Fruit fly (Drosophila melanogaster) S2 (cell line): ENCODE results near the gene CG13991.
A peak's percentile ranks its signal among the peaks of the same experiment; 100 is the strongest.

ENCODE experiments used
- CG8478 ChIP-seq: fragments of >200 bp; optimal IDR thresholded peaks from 2 replicates; lab custom pipeline; 2018
- CTCF ChIP-seq, 2 experiments: fragments of >200 bp; optimal IDR thresholded peaks; 2 replicates each; lab custom pipeline; 2018

CG13991 gene

dm6 chr2L:6139082-6139481, at the start of gene CG13991:
Gene CG13991, plus strand, starts transcription at chr2L:6139382.
- TF ChIP-seq CG8478, result no peak
- no peak for TF ChIP-seq CTCF (optimal IDR thresholded peaks at IDR 0.05; lab: Kevin White, UChicago)

dm6 chr2L:6089604-6090198, 49.5 kb upstream of the CG13991 start:
- TF ChIP-seq CG8478 (no peak), CTCF (optimal IDR thresholded peaks at IDR 0.05; lab: Kevin White, UChicago) (no peak)

- TF ChIP-seq CG8478 (no peak), CTCF (optimal IDR thresholded peaks at IDR 0.05; lab: Kevin White, UChicago) (no peak)
These were observed 48.8 kb upstream of the CG13991 start for dm6 chr2L:6090365-6090764.

dm6 chr2L:6090786-6091716, 48.1 kb upstream of the CG13991 start, which contains the start of gene CG45075:
Gene CG45075, plus strand, starts transcription at chr2L:6091412.
- peak in 1 of 2 experiments; percentile 19 for TF ChIP-seq CTCF (optimal IDR thresholded peaks at IDR 0.05; lab: Kevin White, UChicago)
- no peak for TF ChIP-seq CG8478

dm6 chr2L:6092300-6092699, 46.9 kb upstream of the CG13991 start:
- no peak for TF ChIP-seq CTCF (optimal IDR thresholded peaks at IDR 0.05; lab: Kevin White, UChicago)
- no peak for TF ChIP-seq CG8478

- TF ChIP-seq CG8478 (no peak), CTCF (optimal IDR thresholded peaks at IDR 0.05; lab: Kevin White, UChicago) (peak; percentile 0 to 37)
These were observed 40.5 kb upstream of the CG13991 start, which contains the start of gene CG9175 for dm6 chr2L:6098479-6099269. Gene CG9175, minus strand, starts transcription at chr2L:6098966.

- TF ChIP-seq CG8478 (no peak), CTCF (optimal IDR thresholded peaks at IDR 0.05; lab: Kevin White, UChicago) (no peak)
These were observed 39.9 kb upstream of the CG13991 start for dm6 chr2L:6099270-6099644.

dm6 chr2L:6100202-6100689, 38.9 kb upstream of the CG13991 start, which contains the start of gene stai:
Gene stai, plus strand, starts transcription at chr2L:6100377.
- TF ChIP-seq CTCF (optimal IDR thresholded peaks at IDR 0.05; lab: Kevin White, UChicago) (no peak), CG8478 (no peak)

dm6 chr2L:6109313-6109847, 29.8 kb upstream of the CG13991 start:
- no peak for TF ChIP-seq CTCF (optimal IDR thresholded peaks at IDR 0.05; lab: Kevin White, UChicago)
- TF ChIP-seq CG8478, result no peak

- TF ChIP-seq CG8478, result no peak
- TF ChIP-seq CTCF (optimal IDR thresholded peaks at IDR 0.05; lab: Kevin White, UChicago), result no peak
These were observed 28.4 kb upstream of the CG13991 start for dm6 chr2L:6110781-6111180.

dm6 chr2L:6118212-6118611, 21.0 kb upstream of the CG13991 start, which contains the start of gene CG31642:
Gene CG31642, plus strand, starts transcription at chr2L:6118512.
- TF ChIP-seq CG8478 (no peak), CTCF (optimal IDR thresholded peaks at IDR 0.05; lab: Kevin White, UChicago) (no peak)

- no peak for TF ChIP-seq CG8478
- peak; percentile 25 to 32 for TF ChIP-seq CTCF (optimal IDR thresholded peaks at IDR 0.05; lab: Kevin White, UChicago)
These were observed 14.4 kb upstream of the CG13991 start, which contains the start of gene Arpc4 for dm6 chr2L:6124815-6125214. Gene Arpc4, plus strand, starts transcription at chr2L:6125132.

- TF ChIP-seq CTCF (optimal IDR thresholded peaks at IDR 0.05; lab: Kevin White, UChicago), result no peak
- no peak for TF ChIP-seq CG8478
These were observed 11.7 kb upstream of the CG13991 start, which contains the start of gene WDR79 for dm6 chr2L:6127478-6127877. Gene WDR79, minus strand, starts transcription at chr2L:6127775.

dm6 chr2L:6130522-6131073, 8.6 kb upstream of the CG13991 start, which contains the start of the genes B9d2, tctn and CG9222:
Gene B9d2, minus strand, starts transcription at chr2L:6130651.
Gene tctn, minus strand, starts transcription at chr2L:6130651.
Gene CG9222, plus strand, starts transcription at chr2L:6131023.
- no peak for TF ChIP-seq CTCF (optimal IDR thresholded peaks at IDR 0.05; lab: Kevin White, UChicago)
- no peak for TF ChIP-seq CG8478
